Fruit fly (Drosophila melanogaster) whole organism: Measurements from ENCODE around the gene Mpv17.

Experiments
- Dll ChIP-seq: fragments of >200 bp; optimal IDR thresholded peaks from 2 replicates; lab custom pipeline; 2017
- EcR ChIP-seq, 2 experiments: fragments of >200 bp; optimal IDR thresholded peaks; 2 replicates each; lab custom pipeline; 2017; ENCODE audit warnings: missing biosample characterization in 2 of 2, missing genetic modification characterization in 2 of 2, missing genetic modification reagents in 2 of 2
- pan ChIP-seq: fragments of >200 bp; optimal IDR thresholded peaks from 2 replicates; lab custom pipeline; 2017
- psq ChIP-seq: fragments of >200 bp; optimal IDR thresholded peaks from 2 replicates; lab custom pipeline; 2017
- usp ChIP-seq: fragments of >200 bp; optimal IDR thresholded peaks from 2 replicates; lab custom pipeline; 2017; ENCODE audit warnings: missing biosample characterization, missing genetic modification characterization, mixed read lengths

- no peak for TF ChIP-seq EcR (GFP tag; optimal IDR thresholded peaks at IDR 0.05; lab: Kevin White, UChicago)
- no peak for TF ChIP-seq usp
- TF ChIP-seq psq (lab: Kevin White, UChicago) = no peak
- TF ChIP-seq pan = no peak
- TF ChIP-seq Dll (lab: Kevin White, UChicago) = no peak
Observed at dm6 chr4:1026117-1026743, 2.9 kb downstream of the Mpv17 start.
